Worm (Caenorhabditis elegans): ENCODE results near the gene dlc-4.
A peak's percentile ranks its signal among the peaks of the same experiment; 100 is the strongest.

dlc-4 gene

ce11 chrIV:16442963-16443362 is at the start of gene dlc-4:
Gene dlc-4, plus strand, starts transcription at chrIV:16443263.
- no peak for TF ChIP-seq fos-1 (tag; optimal IDR thresholded peaks at IDR 0.05)
- no peak for TF ChIP-seq nhr-77 (tag; optimal IDR thresholded peaks at IDR 0.05)
- TF ChIP-seq mab-5 (tag; optimal IDR thresholded peaks at IDR 0.05): no peak
- no peak for TF ChIP-seq zag-1 (tag; optimal IDR thresholded peaks at IDR 0.05)
- TF ChIP-seq ztf-1 (GFP tag; conservative IDR thresholded peaks at IDR 0.05): no peak
- TF ChIP-seq R02D3.7 (tag; optimal IDR thresholded peaks at IDR 0.05): no peak
- TF ChIP-seq dmd-4 (tag; optimal IDR thresholded peaks at IDR 0.05): no peak
- TF ChIP-seq nhr-10 (tag; optimal IDR thresholded peaks at IDR 0.05): no peak
- TF ChIP-seq peb-1 (tag; optimal IDR thresholded peaks at IDR 0.05): no peak
- no peak for TF ChIP-seq sma-9 (GFP tag; optimal IDR thresholded peaks at IDR 0.05)
- TF ChIP-seq sma-9 (tag; optimal IDR thresholded peaks at IDR 0.05): no peak
- no peak for TF ChIP-seq ceh-82 (tag; optimal IDR thresholded peaks at IDR 0.05)
- TF ChIP-seq alr-1 (tag; optimal IDR thresholded peaks at IDR 0.05): no peak
- no peak for TF ChIP-seq crh-2 (tag; optimal IDR thresholded peaks at IDR 0.05)
- TF ChIP-seq ZK546.5 (tag; optimal IDR thresholded peaks at IDR 0.05): no peak

ce11 chrIV:16393668-16394067 is 49.4 kb upstream of the dlc-4 start, which contains the start of gene Y65A5A.24:
Gene Y65A5A.24, plus strand, starts transcription at chrIV:16393968.
- TF ChIP-seq lin-13 (GFP tag; optimal IDR thresholded peaks at IDR 0.05) (no peak), unc-55 (GFP tag; optimal IDR thresholded peaks at IDR 0.05) (no peak), egl-27 (tag; optimal IDR thresholded peaks at IDR 0.05) (no peak), ztf-1 (GFP tag; conservative IDR thresholded peaks at IDR 0.05) (no peak), elt-3 (tag; optimal IDR thresholded peaks at IDR 0.05) (no peak)

DNA sequence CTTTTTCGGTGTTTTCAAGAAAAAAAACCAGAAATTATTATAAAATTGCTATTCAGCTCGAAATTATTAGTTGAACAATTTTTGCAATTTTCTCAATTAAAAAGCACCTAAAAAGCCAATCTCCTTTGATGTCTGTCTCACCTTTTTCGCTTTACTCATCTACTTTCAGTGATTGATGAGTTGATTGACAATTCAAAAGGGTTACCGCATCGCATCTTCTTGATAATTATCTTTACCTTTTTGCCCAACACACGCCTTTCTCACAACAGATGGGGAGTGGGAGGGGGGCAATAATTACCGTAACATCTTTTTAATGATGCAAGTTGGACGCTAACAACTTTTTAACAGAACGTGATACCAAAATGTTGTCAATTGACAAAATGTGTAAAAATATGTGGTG is 46.4 kb upstream of the dlc-4 start:
- TF ChIP-seq egl-27 (tag; optimal IDR thresholded peaks at IDR 0.05): peak; percentile 12
- no peak for TF ChIP-seq nhr-129 (tag; optimal IDR thresholded peaks at IDR 0.05)
- TF ChIP-seq ceh-16 (tag; optimal IDR thresholded peaks at IDR 0.05): peak; percentile 82
- peak; percentile 18 for TF ChIP-seq nhr-25 (tag; optimal IDR thresholded peaks at IDR 0.05)
- no peak for TF ChIP-seq ama-1 (optimal IDR thresholded peaks at IDR 0.05)

- TF ChIP-seq nhr-6 (tag; optimal IDR thresholded peaks at IDR 0.05) (no peak), lsy-2 (tag; optimal IDR thresholded peaks at IDR 0.05) (no peak), R02D3.7 (tag; optimal IDR thresholded peaks at IDR 0.05) (no peak), ZK546.5 (tag; optimal IDR thresholded peaks at IDR 0.05) (no peak), mab-5 (tag; optimal IDR thresholded peaks at IDR 0.05) (no peak), nhr-25 (tag; optimal IDR thresholded peaks at IDR 0.05) (peak; percentile 38), peb-1 (tag; optimal IDR thresholded peaks at IDR 0.05) (no peak), fos-1 (tag; optimal IDR thresholded peaks at IDR 0.05) (no peak), elt-1 (tag; optimal IDR thresholded peaks at IDR 0.05) (no peak), ama-1 (optimal IDR thresholded peaks at IDR 0.05) (no peak), lin-39 (tag; optimal IDR thresholded peaks at IDR 0.05) (no peak), nhr-129 (tag; optimal IDR thresholded peaks at IDR 0.05) (peak; percentile 8), nhr-11 (tag; optimal IDR thresholded peaks at IDR 0.05) (no peak), unc-39 (tag; optimal IDR thresholded peaks at IDR 0.05) (no peak), ceh-16 (tag; optimal IDR thresholded peaks at IDR 0.05) (peak; percentile 60), unc-55 (GFP tag; optimal IDR thresholded peaks at IDR 0.05) (peak; percentile 2), nhr-21 (tag; optimal IDR thresholded peaks at IDR 0.05) (peak; percentile 12), nhr-10 (tag; optimal IDR thresholded peaks at IDR 0.05) (no peak), lin-13 (GFP tag; optimal IDR thresholded peaks at IDR 0.05) (peak; percentile 21)
These were observed 45.0 kb upstream of the dlc-4 start for ce11 chrIV:16397845-16398607.

DNA sequence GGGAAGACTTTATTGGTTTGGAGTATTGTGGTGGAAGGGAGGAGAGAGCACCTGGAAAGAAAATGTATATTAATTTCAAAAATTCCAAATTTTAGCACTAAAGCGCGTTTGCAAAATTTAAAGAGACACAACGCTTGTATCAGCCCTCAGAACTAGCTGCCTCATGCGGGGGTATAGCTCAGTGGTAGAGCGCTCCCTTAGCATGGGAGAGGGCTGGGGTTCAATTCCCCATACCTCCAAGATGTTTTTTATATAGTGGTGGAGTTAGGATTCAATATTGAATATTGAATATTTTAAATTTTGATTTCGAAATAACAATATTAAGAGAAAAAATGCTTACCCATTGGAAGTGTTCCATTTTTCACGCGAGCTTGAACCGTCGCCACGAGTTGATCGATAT is 44.0 kb upstream of the dlc-4 start:
- TF ChIP-seq nhr-237 (tag; optimal IDR thresholded peaks at IDR 0.05) (no peak), Y55F3AM.14 (GFP tag; optimal IDR thresholded peaks at IDR 0.05) (no peak), egl-27 (tag; optimal IDR thresholded peaks at IDR 0.05) (no peak), nhr-6 (tag; optimal IDR thresholded peaks at IDR 0.05) (no peak), sem-4 (tag; optimal IDR thresholded peaks at IDR 0.05) (no peak), ceh-82 (tag; optimal IDR thresholded peaks at IDR 0.05) (no peak), elt-3 (tag; optimal IDR thresholded peaks at IDR 0.05) (no peak), snpc-4 (tag; optimal IDR thresholded peaks at IDR 0.05) (peak; percentile 11), fos-1 (tag; optimal IDR thresholded peaks at IDR 0.05) (peak; percentile 35), nhr-21 (tag; optimal IDR thresholded peaks at IDR 0.05) (no peak), ztf-1 (GFP tag; conservative IDR thresholded peaks at IDR 0.05) (no peak), elt-1 (tag; optimal IDR thresholded peaks at IDR 0.05) (no peak), ama-1 (optimal IDR thresholded peaks at IDR 0.05) (no peak), mbf-1 (tag; optimal IDR thresholded peaks at IDR 0.05) (no peak), ZK546.5 (tag; optimal IDR thresholded peaks at IDR 0.05) (no peak), nhr-77 (tag; optimal IDR thresholded peaks at IDR 0.05) (no peak), lin-39 (tag; optimal IDR thresholded peaks at IDR 0.05) (no peak), ztf-11 (tag; optimal IDR thresholded peaks at IDR 0.05) (no peak), alr-1 (tag; optimal IDR thresholded peaks at IDR 0.05) (no peak), mab-5 (tag; optimal IDR thresholded peaks at IDR 0.05) (no peak), lin-13 (GFP tag; optimal IDR thresholded peaks at IDR 0.05) (peak; percentile 20), R02D3.7 (tag; optimal IDR thresholded peaks at IDR 0.05) (no peak), blmp-1 (tag; optimal IDR thresholded peaks at IDR 0.05; ENCODE audit: insufficient read depth) (no peak), nhr-25 (tag; optimal IDR thresholded peaks at IDR 0.05) (no peak), unc-55 (GFP tag; optimal IDR thresholded peaks at IDR 0.05) (peak; percentile 60), ceh-16 (tag; optimal IDR thresholded peaks at IDR 0.05) (no peak), unc-62 (GFP tag; optimal IDR thresholded peaks at IDR 0.05) (no peak), nhr-11 (tag; optimal IDR thresholded peaks at IDR 0.05) (no peak), mdl-1 (tag; optimal IDR thresholded peaks at IDR 0.05) (no peak), nhr-12 (tag; optimal IDR thresholded peaks at IDR 0.05) (no peak), aly-2 (tag; optimal IDR thresholded peaks at IDR 0.05) (no peak), crh-2 (tag; optimal IDR thresholded peaks at IDR 0.05) (peak; percentile 15)

All from whole organism, L2 larva.